4 worm cellular contexts compared by ENCODE assay signal in the genomic region with DNA sequence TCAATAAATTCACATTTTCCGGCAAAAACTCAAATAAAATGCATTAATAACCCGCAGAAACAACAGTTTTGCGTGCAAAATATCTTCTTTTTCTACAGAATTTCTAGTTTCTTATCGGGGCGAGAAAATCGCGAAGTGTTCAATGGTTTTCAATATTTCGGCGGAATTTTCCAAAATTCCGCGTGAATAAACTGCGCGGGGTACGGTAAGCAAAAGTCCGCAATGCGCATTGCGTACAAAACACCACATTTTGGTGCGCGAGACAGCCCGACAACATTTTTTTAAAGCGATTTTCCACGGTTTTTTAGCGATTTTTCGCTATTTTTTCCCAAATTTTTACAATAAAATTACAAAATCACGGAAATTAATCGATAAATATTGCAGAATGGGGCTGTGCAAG.
TF ChIP-seq lines count a peak whose summit lies in the region.

TSS of gene Y45G12B.2 (plus strand) at position 383 of the 400 bp plus-strand sequence.

TF ChIP-seq in whole organism, L2 larva, 48 proteins besides CTCF, POLR2A, EP300 and RAD21 (continues in another document):
- TF ChIP-seq lin-13 (GFP tag; optimal IDR thresholded peaks at IDR 0.05; lab: Kevin White, UChicago) (peak; percentile 44), nhr-237 (tag; optimal IDR thresholded peaks at IDR 0.05; lab: Kevin White, UChicago) (no peak), nhr-12 (tag; optimal IDR thresholded peaks at IDR 0.05; lab: Kevin White, UChicago) (no peak), mbf-1 (tag; optimal IDR thresholded peaks at IDR 0.05; lab: Kevin White, UChicago) (no peak), elt-1 (tag; optimal IDR thresholded peaks at IDR 0.05; lab: Kevin White, UChicago) (no peak), mdl-1 (tag; optimal IDR thresholded peaks at IDR 0.05; lab: Kevin White, UChicago) (no peak), skn-1 (tag; optimal IDR thresholded peaks at IDR 0.05; lab: Kevin White, UChicago) (peak; percentile 22), fos-1 (tag; optimal IDR thresholded peaks at IDR 0.05; lab: Kevin White, UChicago) (peak; percentile 24), ztf-1 (GFP tag; conservative IDR thresholded peaks at IDR 0.05; lab: Robert Waterston, UW) (no peak), aly-2 (tag; optimal IDR thresholded peaks at IDR 0.05; lab: Kevin White, UChicago) (no peak), ceh-82 (tag; optimal IDR thresholded peaks at IDR 0.05; lab: Kevin White, UChicago) (no peak), sma-9 (GFP tag; optimal IDR thresholded peaks at IDR 0.05; lab: Kevin White, UChicago) (no peak), sma-9 (tag; optimal IDR thresholded peaks at IDR 0.05; lab: Kevin White, UChicago) (no peak), gmeb-1 (tag; optimal IDR thresholded peaks at IDR 0.05; lab: Kevin White, UChicago) (peak; percentile 71), C34F6.9 (tag; optimal IDR thresholded peaks at IDR 0.05; lab: Kevin White, UChicago) (peak; percentile 69), lsy-2 (tag; optimal IDR thresholded peaks at IDR 0.05; lab: Kevin White, UChicago) (peak; percentile 98 to 99), nhr-25 (tag; optimal IDR thresholded peaks at IDR 0.05; lab: Kevin White, UChicago) (peak; percentile 51), lin-39 (tag; optimal IDR thresholded peaks at IDR 0.05; lab: Kevin White, UChicago) (no peak), ztf-4 (tag; optimal IDR thresholded peaks at IDR 0.05; lab: Kevin White, UChicago) (no peak), mab-5 (tag; optimal IDR thresholded peaks at IDR 0.05; lab: Kevin White, UChicago) (peak; percentile 20), lin-11 (tag; optimal IDR thresholded peaks at IDR 0.05; lab: Kevin White, UChicago) (peak; percentile 56), nhr-21 (tag; optimal IDR thresholded peaks at IDR 0.05; lab: Kevin White, UChicago) (peak; percentile 62)

TF ChIP-seq in whole organism, L4 larva, 104 proteins besides CTCF, POLR2A, EP300 and RAD21 (continues in another document):
- TF ChIP-seq lin-39 (tag; optimal IDR thresholded peaks at IDR 0.05; lab: Kevin White, UChicago) (no peak), nhr-77 (tag; optimal IDR thresholded peaks at IDR 0.05; lab: Kevin White, UChicago) (peak; percentile 72), arid-1 (GFP tag; conservative IDR thresholded peaks at IDR 0.05; lab: Robert Waterston, UW) (0 out of 2 replicates have a peak, but pooled peaks have one; percentile 29), dpl-1 (GFP tag; optimal IDR thresholded peaks at IDR 0.05; lab: Kevin White, UChicago) (peak; percentile 72), hlh-30 (tag; optimal IDR thresholded peaks at IDR 0.05; lab: Kevin White, UChicago; ENCODE audit: insufficient read depth) (peak; percentile 78), F49E8.2 (tag; optimal IDR thresholded peaks at IDR 0.05; lab: Kevin White, UChicago; ENCODE audit: borderline replicate concordance) (peak; percentile 17), daf-8 (GFP tag; IDR thresholded peaks at IDR 0.05; lab: Robert Waterston, UW) (no peak), hif-1 (tag; optimal IDR thresholded peaks at IDR 0.05; lab: Kevin White, UChicago) (peak in 1 of 2 experiments; percentile 53), T20F7.1 (GFP tag; optimal IDR thresholded peaks at IDR 0.05; lab: Kevin White, UChicago) (no peak), mep-1 (tag; optimal IDR thresholded peaks at IDR 0.05; lab: Kevin White, UChicago) (peak; percentile 63), mdl-1 (tag; optimal IDR thresholded peaks at IDR 0.05; lab: Kevin White, UChicago) (peak in 1 of 2 experiments; percentile 57), unc-130 (GFP tag; optimal IDR thresholded peaks at IDR 0.05; lab: Kevin White, UChicago) (peak; percentile 11), ama-1 (optimal IDR thresholded peaks at IDR 0.05; lab: Kevin White, UChicago) (peak; percentile 55), nhr-28 (tag; optimal IDR thresholded peaks at IDR 0.05; lab: Kevin White, UChicago) (peak; percentile 71), pha-4 (GFP tag; IDR thresholded peaks at IDR 0.05; lab: Robert Waterston, UW) (no peak), pha-4 (tag; optimal IDR thresholded peaks at IDR 0.05; lab: Kevin White, UChicago) (no peak), mes-2 (tag; optimal IDR thresholded peaks at IDR 0.05; lab: Kevin White, UChicago; ENCODE audit: poor library complexity, severe bottlenecking) (peak; percentile 85), hlh-11 (tag; optimal IDR thresholded peaks at IDR 0.05; lab: Kevin White, UChicago) (peak; percentile 44), Y105C5A.15 (GFP tag; IDR thresholded peaks at IDR 0.05; lab: Robert Waterston, UW) (no peak), dve-1 (tag; optimal IDR thresholded peaks at IDR 0.05; lab: Kevin White, UChicago; ENCODE audit: insufficient read depth) (peak; percentile 54), rbr-2 (tag; optimal IDR thresholded peaks at IDR 0.05; lab: Kevin White, UChicago) (peak; percentile 31)

TF ChIP-seq in whole organism, late embryonic, 69 proteins besides CTCF, POLR2A, EP300 and RAD21:
- TF ChIP-seq nfya-1 (tag; optimal IDR thresholded peaks at IDR 0.05; lab: Kevin White, UChicago): peak; percentile 78
- TF ChIP-seq ceh-18 (tag; optimal IDR thresholded peaks at IDR 0.05; lab: Kevin White, UChicago): peak; percentile 51
- TF ChIP-seq ttx-3 (tag; optimal IDR thresholded peaks at IDR 0.05; lab: Kevin White, UChicago): no peak
- peak; percentile 36 for TF ChIP-seq ceh-31 (tag; optimal IDR thresholded peaks at IDR 0.05; lab: Kevin White, UChicago)
- TF ChIP-seq ama-1 (optimal IDR thresholded peaks at IDR 0.05; lab: Kevin White, UChicago): no peak
- TF ChIP-seq ceh-48 (tag; optimal IDR thresholded peaks at IDR 0.05; lab: Kevin White, UChicago): peak; percentile 36
- peak; percentile 15 for TF ChIP-seq tbx-2 (tag; optimal IDR thresholded peaks at IDR 0.05; lab: Kevin White, UChicago)
- TF ChIP-seq ztf-16 (tag; optimal IDR thresholded peaks at IDR 0.05; lab: Kevin White, UChicago): peak; percentile 14
- no peak for TF ChIP-seq unc-42 (tag; optimal IDR thresholded peaks at IDR 0.05; lab: Kevin White, UChicago)
- TF ChIP-seq hlh-30 (tag; optimal IDR thresholded peaks at IDR 0.05; lab: Kevin White, UChicago; ENCODE audit: insufficient read depth): peak; percentile 13
- TF ChIP-seq elt-4 (tag; optimal IDR thresholded peaks at IDR 0.05; lab: Kevin White, UChicago): no peak
- peak; percentile 4 for TF ChIP-seq ceh-30 (tag; optimal IDR thresholded peaks at IDR 0.05; lab: Kevin White, UChicago)
- TF ChIP-seq C08G9.2 (tag; optimal IDR thresholded peaks at IDR 0.05; lab: Kevin White, UChicago): no peak

TF ChIP-seq in whole organism, mixed stage, embryonic, 35 proteins besides CTCF, POLR2A, EP300 and RAD21:
- peak; percentile 12 for TF ChIP-seq mls-2 (tag; optimal IDR thresholded peaks at IDR 0.05; lab: Kevin White, UChicago)
- TF ChIP-seq bed-3 (GFP tag; optimal IDR thresholded peaks at IDR 0.05; lab: Kevin White, UChicago): no peak
- TF ChIP-seq ceh-39 (tag; optimal IDR thresholded peaks at IDR 0.05; lab: Kevin White, UChicago): no peak
- TF ChIP-seq flh-1 (GFP tag; optimal IDR thresholded peaks at IDR 0.05; lab: Kevin White, UChicago): no peak
- TF ChIP-seq mab-5 (tag; optimal IDR thresholded peaks at IDR 0.05; lab: Kevin White, UChicago): no peak
- TF ChIP-seq nhr-237 (tag; optimal IDR thresholded peaks at IDR 0.05; lab: Kevin White, UChicago): peak; percentile 41
- no peak for TF ChIP-seq elt-1 (tag; optimal IDR thresholded peaks at IDR 0.05; lab: Kevin White, UChicago; ENCODE audit: borderline replicate concordance, insufficient read depth)
- no peak for TF ChIP-seq unc-39 (tag; optimal IDR thresholded peaks at IDR 0.05; lab: Kevin White, UChicago)
- no peak for TF ChIP-seq elt-3 (tag; optimal IDR thresholded peaks at IDR 0.05; lab: Kevin White, UChicago)
- no peak for TF ChIP-seq ceh-43 (GFP tag; optimal IDR thresholded peaks at IDR 0.05; lab: Kevin White, UChicago)
- no peak for TF ChIP-seq snpc-4 (tag; optimal IDR thresholded peaks at IDR 0.05; lab: Kevin White, UChicago)
- no peak for TF ChIP-seq ztf-11 (tag; optimal IDR thresholded peaks at IDR 0.05; lab: Kevin White, UChicago)
- peak; percentile 45 for TF ChIP-seq sptf-1 (tag; optimal IDR thresholded peaks at IDR 0.05; lab: Kevin White, UChicago)
- TF ChIP-seq unc-120 (tag; optimal IDR thresholded peaks at IDR 0.05; lab: Kevin White, UChicago; ENCODE audit: poor library complexity, severe bottlenecking): no peak
- no peak for TF ChIP-seq hlh-1 (tag; optimal IDR thresholded peaks at IDR 0.05; lab: Kevin White, UChicago)
- no peak for TF ChIP-seq sem-2 (GFP tag; optimal IDR thresholded peaks at IDR 0.05; lab: Kevin White, UChicago)
- no peak for TF ChIP-seq nhr-76 (tag; optimal IDR thresholded peaks at IDR 0.05; lab: Kevin White, UChicago)
- TF ChIP-seq lin-13 (tag; optimal IDR thresholded peaks at IDR 0.05; lab: Kevin White, UChicago): peak; percentile 48
- peak; percentile 49 for TF ChIP-seq ces-1 (GFP tag; optimal IDR thresholded peaks at IDR 0.05; lab: Kevin White, UChicago)
- TF ChIP-seq unc-62 (GFP tag; optimal IDR thresholded peaks at IDR 0.05; lab: Kevin White, UChicago): no peak
- TF ChIP-seq blmp-1 (tag; optimal IDR thresholded peaks at IDR 0.05; lab: Kevin White, UChicago): no peak
- TF ChIP-seq mep-1 (tag; optimal IDR thresholded peaks at IDR 0.05; lab: Kevin White, UChicago): peak; percentile 52
- TF ChIP-seq lsy-2 (tag; optimal IDR thresholded peaks at IDR 0.05; lab: Kevin White, UChicago): peak; percentile 98
- no peak for TF ChIP-seq lin-32 (GFP tag; optimal IDR thresholded peaks at IDR 0.05; lab: Kevin White, UChicago)
- TF ChIP-seq drap-1 (GFP tag; optimal IDR thresholded peaks at IDR 0.05; lab: Kevin White, UChicago): no peak
- TF ChIP-seq cnd-1 (tag; optimal IDR thresholded peaks at IDR 0.05; lab: Kevin White, UChicago): no peak
- no peak for TF ChIP-seq M03D4.4 (tag; optimal IDR thresholded peaks at IDR 0.05; lab: Kevin White, UChicago)
- no peak for TF ChIP-seq ham-2 (GFP tag; optimal IDR thresholded peaks at IDR 0.05; lab: Kevin White, UChicago)
- TF ChIP-seq pha-4 (tag; optimal IDR thresholded peaks at IDR 0.05; lab: Kevin White, UChicago): peak; percentile 40
- TF ChIP-seq nhr-28 (tag; optimal IDR thresholded peaks at IDR 0.05; lab: Kevin White, UChicago): no peak
- no peak for TF ChIP-seq nhr-2 (tag; optimal IDR thresholded peaks at IDR 0.05; lab: Kevin White, UChicago)
- TF ChIP-seq nhr-12 (tag; optimal IDR thresholded peaks at IDR 0.05; lab: Kevin White, UChicago): no peak
- no peak for TF ChIP-seq ceh-83 (GFP tag; optimal IDR thresholded peaks at IDR 0.05; lab: Kevin White, UChicago)
- TF ChIP-seq zip-8 (tag; optimal IDR thresholded peaks at IDR 0.05; lab: Kevin White, UChicago): no peak
- no peak for TF ChIP-seq tbx-8 (GFP tag; optimal IDR thresholded peaks at IDR 0.05; lab: Kevin White, UChicago)
